Fruit fly (Drosophila melanogaster) whole organism, embryonic: ENCODE measurements around the gene msn.
A peak's percentile ranks its signal among the peaks of the same experiment; 100 is the strongest.

Experiments
- Adf1 ChIP-seq: fragments of 200-800 bp; sonication (Bioruptor generic); IDR thresholded peaks from 2 replicates; pipeline ENCODE4 v1.3.6; 2022; ENCODE audit warnings: missing biosample characterization, missing genetic modification characterization
- C15 ChIP-seq: fragments of 200-800 bp; sonication (Bioruptor generic); IDR thresholded peaks from 3 replicates; pipeline ENCODE4 v1.3.6; 2022; ENCODE audit warnings: missing biosample characterization, missing genetic modification characterization
- CG10267 ChIP-seq: fragments of 200-800 bp; sonication (Bioruptor generic); optimal IDR thresholded peaks from 2 replicates; lab custom pipeline; 2018; ENCODE audit warnings: missing biosample characterization, mild to moderate bottlenecking, missing genetic modification characterization, moderate library complexity
- CG10321 ChIP-seq: fragments of 200-800 bp; sonication (Bioruptor generic); IDR thresholded peaks from 2 replicates; pipeline ENCODE4 v1.3.6; 2022; ENCODE audit warnings: missing biosample characterization, missing genetic modification characterization
- CG10565 ChIP-seq: fragments of 200-800 bp; sonication (Bioruptor generic); optimal IDR thresholded peaks from 3 replicates; lab custom pipeline; 2016; ENCODE audit warnings: missing biosample characterization, mild to moderate bottlenecking, missing genetic modification characterization
- CG11696 ChIP-seq: fragments of 200-800 bp; sonication (Bioruptor generic); IDR thresholded peaks from 2 replicates; pipeline ENCODE4 v1.3.6; 2022; ENCODE audit warnings: missing biosample characterization, missing genetic modification characterization
- CG12071 ChIP-seq: fragments of 200-800 bp; sonication (Bioruptor generic); optimal IDR thresholded peaks from 3 replicates; lab custom pipeline; 2018; ENCODE audit warnings: missing biosample characterization, mild to moderate bottlenecking, missing genetic modification characterization
- CG12659 ChIP-seq: fragments of 200-800 bp; sonication (Bioruptor generic); optimal IDR thresholded peaks from 3 replicates; lab custom pipeline; 2017; ENCODE audit warnings: mild to moderate bottlenecking, missing biosample characterization, missing genetic modification reagents, missing genetic modification characterization
- CG12769 ChIP-seq: fragments of 200-800 bp; sonication (Bioruptor generic); optimal IDR thresholded peaks from 2 replicates; lab custom pipeline; 2019; ENCODE audit warnings: missing biosample characterization, mild to moderate bottlenecking, missing genetic modification characterization, moderate library complexity
- CG12942 ChIP-seq: fragments of 200-800 bp; sonication (Bioruptor generic); optimal IDR thresholded peaks from 3 replicates; lab custom pipeline; 2016; ENCODE audit warnings: missing biosample characterization, missing genetic modification characterization
- CG13775 ChIP-seq: fragments of 200-800 bp; sonication (Bioruptor generic); optimal IDR thresholded peaks from 3 replicates; lab custom pipeline; 2017; ENCODE audit warnings: missing biosample characterization, mild to moderate bottlenecking, missing genetic modification characterization
- CG13894 ChIP-seq: fragments of 200-800 bp; sonication (Bioruptor generic); optimal IDR thresholded peaks from 3 replicates; lab custom pipeline; 2018; ENCODE audit warnings: missing biosample characterization, mild to moderate bottlenecking, missing genetic modification characterization, moderate library complexity
- CG14014 ChIP-seq: fragments of 200-800 bp; sonication (Bioruptor generic); IDR thresholded peaks from 2 replicates; pipeline ENCODE4 v1.3.6; 2022; ENCODE audit warnings: missing biosample characterization, missing genetic modification characterization
- CG14860 ChIP-seq: fragments of 200-800 bp; sonication (Bioruptor generic); IDR thresholded peaks from 3 replicates; pipeline ENCODE4 v1.3.6; 2022; ENCODE audit warnings: missing biosample characterization, missing genetic modification characterization; ENCODE audit not compliant: partially characterized antibody
- CG17359 ChIP-seq: fragments of 200-800 bp; sonication (Bioruptor generic); optimal IDR thresholded peaks from 3 replicates; lab custom pipeline; 2018; ENCODE audit warnings: missing biosample characterization, mild to moderate bottlenecking, missing genetic modification characterization, moderate library complexity
- CG18476 ChIP-seq: fragments of 200-800 bp; sonication (Bioruptor generic); optimal IDR thresholded peaks from 2 replicates; lab custom pipeline; 2016; ENCODE audit warnings: missing biosample characterization, mild to moderate bottlenecking, missing genetic modification characterization
- CG2678 ChIP-seq: fragments of 200-800 bp; sonication (Bioruptor generic); optimal IDR thresholded peaks from 3 replicates; lab custom pipeline; 2019; ENCODE audit warnings: missing biosample characterization, mild to moderate bottlenecking, missing genetic modification characterization, moderate library complexity
- CG31224 ChIP-seq: fragments of 200-800 bp; sonication (Bioruptor generic); IDR thresholded peaks from 2 replicates; pipeline ENCODE4 v1.3.6; 2022; ENCODE audit warnings: missing biosample characterization, missing genetic modification characterization
- CG31441 ChIP-seq: fragments of 200-800 bp; sonication (Bioruptor generic); IDR thresholded peaks from 2 replicates; pipeline ENCODE4 v1.3.6; 2022; ENCODE audit warnings: missing biosample characterization, missing genetic modification characterization
- CG3281 ChIP-seq: fragments of 200-800 bp; sonication (Bioruptor generic); optimal IDR thresholded peaks from 3 replicates; lab custom pipeline; 2017; ENCODE audit warnings: missing biosample characterization, mild to moderate bottlenecking, missing genetic modification characterization
- CG3995 ChIP-seq: fragments of 200-800 bp; sonication (Bioruptor generic); optimal IDR thresholded peaks from 3 replicates; lab custom pipeline; 2016; ENCODE audit warnings: missing biosample characterization, missing genetic modification characterization
- CG4707 ChIP-seq: fragments of 200-800 bp; sonication (Bioruptor generic); optimal IDR thresholded peaks from 2 replicates; lab custom pipeline; 2018; ENCODE audit warnings: missing biosample characterization, mild to moderate bottlenecking, missing genetic modification characterization, moderate library complexity
- CG4730 ChIP-seq: fragments of 200-800 bp; sonication (Bioruptor generic); IDR thresholded peaks from 2 replicates; pipeline ENCODE4 v1.3.6; 2022; ENCODE audit warnings: missing biosample characterization, missing genetic modification characterization
- CG5245 ChIP-seq: fragments of 200-800 bp; sonication (Bioruptor generic); optimal IDR thresholded peaks from 3 replicates; lab custom pipeline; 2016; ENCODE audit warnings: missing biosample characterization, missing genetic modification characterization
- CG5953 ChIP-seq: fragments of 200-800 bp; sonication (Bioruptor generic); IDR thresholded peaks from 2 replicates; pipeline ENCODE4 v1.3.6; 2022; ENCODE audit warnings: missing biosample characterization, missing genetic modification characterization
- CG6254 ChIP-seq: fragments of 200-800 bp; sonication (Bioruptor generic); optimal IDR thresholded peaks from 3 replicates; lab custom pipeline; 2017; ENCODE audit warnings: mild to moderate bottlenecking, missing biosample characterization, missing genetic modification reagents, missing genetic modification characterization
- CG6654 ChIP-seq: fragments of 200-800 bp; sonication (Bioruptor generic); optimal IDR thresholded peaks from 2 replicates; lab custom pipeline; 2017; ENCODE audit warnings: missing biosample characterization, mild to moderate bottlenecking, missing genetic modification characterization
- D19A ChIP-seq: fragments of 200-800 bp; optimal IDR thresholded peaks from 3 replicates; lab custom pipeline; 2019; ENCODE audit warnings: missing biosample characterization, mild to moderate bottlenecking, missing genetic modification characterization, moderate library complexity
- Nf-YC ChIP-seq: fragments of 200-800 bp; optimal IDR thresholded peaks from 3 replicates; lab custom pipeline; 2019; ENCODE audit warnings: missing biosample characterization, mild to moderate bottlenecking, missing genetic modification characterization, moderate library complexity
- Sox100B ChIP-seq: fragments of 200-800 bp; sonication (Bioruptor generic); optimal IDR thresholded peaks from 3 replicates; lab custom pipeline; 2018; ENCODE audit warnings: missing biosample characterization, mild to moderate bottlenecking, missing genetic modification characterization
- Spps ChIP-seq: fragments of 200-800 bp; sonication (Bioruptor generic); optimal IDR thresholded peaks from 2 replicates; lab custom pipeline; 2018; ENCODE audit warnings: missing biosample characterization, mild to moderate bottlenecking, missing genetic modification characterization
- ase ChIP-seq: fragments of 200-800 bp; sonication (Bioruptor generic); IDR thresholded peaks from 3 replicates; pipeline ENCODE4 v1.3.6; 2022; ENCODE audit warnings: missing biosample characterization, missing genetic modification characterization
- bbx ChIP-seq: fragments of 200-800 bp; sonication (Bioruptor generic); IDR thresholded peaks from 2 replicates; pipeline ENCODE4 v1.3.6; 2022; ENCODE audit warnings: missing biosample characterization, missing genetic modification characterization; ENCODE audit not compliant: partially characterized antibody
- hb ChIP-seq: fragments of 200-800 bp; sonication (Bioruptor generic); IDR thresholded peaks from 3 replicates; pipeline ENCODE4 v1.3.6; 2022; ENCODE audit warnings: missing biosample characterization, missing genetic modification characterization; ENCODE audit not compliant: partially characterized antibody
- jing ChIP-seq: fragments of 200-800 bp; sonication (Bioruptor generic); optimal IDR thresholded peaks from 2 replicates; lab custom pipeline; 2018; ENCODE audit warnings: missing biosample characterization, mild to moderate bottlenecking, missing genetic modification characterization
- lilli ChIP-seq: fragments of 200-800 bp; sonication (Bioruptor generic); optimal IDR thresholded peaks from 3 replicates; lab custom pipeline; 2016; ENCODE audit warnings: missing biosample characterization, missing genetic modification characterization
- maf-S ChIP-seq: fragments of 200-800 bp; sonication (Bioruptor generic); optimal IDR thresholded peaks from 2 replicates; lab custom pipeline; 2016; ENCODE audit warnings: missing biosample characterization, missing genetic modification characterization
- mld ChIP-seq: fragments of 200-800 bp; sonication (Bioruptor generic); IDR thresholded peaks from 3 replicates; pipeline ENCODE4 v1.3.6; 2022; ENCODE audit warnings: missing biosample characterization, missing genetic modification characterization; ENCODE audit not compliant: partially characterized antibody
- nerfin-2 ChIP-seq: fragments of 200-800 bp; sonication (Bioruptor generic); IDR thresholded peaks from 2 replicates; pipeline ENCODE4 v1.3.6; 2022; ENCODE audit warnings: missing biosample characterization, missing genetic modification characterization; ENCODE audit not compliant: partially characterized antibody
- pan ChIP-seq, 4 experiments: fragments of >200 bp in 3 of 4; fragments of 200-800 bp in 1 of 4; sonication (Bioruptor generic) in 1 of 4; optimal IDR thresholded peaks in 3 of 4; IDR thresholded peaks in 1 of 4; 2 replicates each; pipeline versions ENCODE4 v1.3.6 to Lab custom; 2017 to 2022; ENCODE audit warnings: missing biosample characterization in 2 of 4, missing genetic modification characterization in 2 of 4, mixed read lengths in 1 of 4
- phol ChIP-seq: fragments of 200-800 bp; sonication (Bioruptor generic); optimal IDR thresholded peaks from 3 replicates; lab custom pipeline; 2018; ENCODE audit warnings: missing biosample characterization, mild to moderate bottlenecking, missing genetic modification characterization, moderate library complexity
- pros ChIP-seq: fragments of 200-800 bp; sonication (Bioruptor generic); optimal IDR thresholded peaks from 3 replicates; lab custom pipeline; 2019; ENCODE audit warnings: missing biosample characterization, mild to moderate bottlenecking, missing genetic modification characterization, moderate library complexity
- rib ChIP-seq: fragments of 200-800 bp; sonication (Bioruptor generic); IDR thresholded peaks from 2 replicates; pipeline ENCODE4 v1.3.6; 2022; ENCODE audit warnings: missing biosample characterization, missing genetic modification characterization
- ssp ChIP-seq: fragments of 200-800 bp; sonication (Bioruptor generic); IDR thresholded peaks from 2 replicates; pipeline ENCODE4 v1.3.6; 2022; ENCODE audit warnings: missing biosample characterization, missing genetic modification characterization
- ttk ChIP-seq: fragments of 200-800 bp; sonication (Bioruptor generic); IDR thresholded peaks from 2 replicates; pipeline ENCODE4 v2.1.2; 2022; ENCODE audit warnings: missing biosample characterization, missing genetic modification characterization
- unc-4 ChIP-seq: fragments of 200-800 bp; sonication (Bioruptor generic); IDR thresholded peaks from 2 replicates; pipeline ENCODE4 v1.3.6; 2022; ENCODE audit warnings: missing biosample characterization, missing genetic modification characterization; ENCODE audit not compliant: partially characterized antibody
- vnd ChIP-seq: fragments of 200-800 bp; sonication (Bioruptor generic); IDR thresholded peaks from 3 replicates; pipeline ENCODE4 v1.3.6; 2022; ENCODE audit warnings: missing biosample characterization, missing genetic modification characterization; ENCODE audit not compliant: partially characterized antibody

Gene msn

DNA sequence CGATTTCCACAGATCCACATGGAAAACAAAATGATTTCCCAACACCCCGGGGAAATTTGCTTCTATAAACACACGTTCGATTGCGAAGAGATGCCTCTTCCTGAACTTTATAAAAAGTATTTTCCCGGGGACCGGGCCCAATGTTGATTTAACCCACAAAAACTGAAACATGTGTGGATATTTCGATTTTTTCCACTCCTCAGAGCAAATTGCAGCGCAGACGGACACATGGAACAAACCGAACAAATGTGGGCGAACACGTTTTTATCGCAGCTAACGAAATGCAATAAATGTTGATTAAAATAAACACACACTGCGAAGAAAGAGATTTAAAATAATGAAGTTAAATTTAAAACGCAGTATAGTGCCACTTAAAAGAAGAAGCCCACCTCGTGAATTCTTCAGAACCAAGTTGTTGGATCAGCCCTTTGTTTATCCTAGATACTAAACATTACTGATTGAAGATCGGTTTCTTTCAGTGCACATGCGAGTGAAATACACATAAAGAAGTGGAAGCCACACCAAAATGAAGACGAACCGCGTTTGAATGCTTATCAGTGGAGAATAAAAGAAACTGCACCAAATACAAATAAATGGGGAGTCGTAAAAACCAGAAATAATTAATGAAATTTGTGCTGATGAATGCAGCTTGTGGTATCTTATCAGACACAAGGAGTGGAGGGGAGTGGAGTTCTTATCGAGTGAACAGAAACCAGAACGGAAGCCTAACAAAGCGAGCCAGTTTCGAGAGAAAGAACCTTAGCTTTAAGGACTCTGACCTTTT is 3.4 kb downstream of the msn start (continued):
- no peak for TF ChIP-seq CG3995 (GFP tag; lab: Kevin White, UChicago)
- TF ChIP-seq CG18476 (GFP tag; lab: Kevin White, UChicago): peak; percentile 67
- TF ChIP-seq ssp: peak; percentile 64; the same call in 1 of the 2 replicates
- TF ChIP-seq Spps (tag; lab: Kevin White, UChicago): peak; percentile 75
- no peak for TF ChIP-seq rib (GFP tag; lab: Robert Waterston, UW)
- peak; percentile 73 for TF ChIP-seq jing (GFP tag; lab: Kevin White, UChicago)
- peak; percentile 75 for TF ChIP-seq CG4707 (GFP tag; lab: Kevin White, UChicago)
- peak; percentile 68 for TF ChIP-seq CG11696
- peak; percentile 63 for TF ChIP-seq lilli (GFP tag; lab: Kevin White, UChicago)
- peak; percentile 24 for TF ChIP-seq Nf-YC (tag; lab: Kevin White, UChicago)
- TF ChIP-seq unc-4 (GFP tag; lab: Robert Waterston, UW): no peak
- peak; percentile 90 for TF ChIP-seq phol
- no peak for TF ChIP-seq CG14860 (GFP tag; lab: Robert Waterston, UW)
- 0 out of 2 replicates have a peak, but pooled peaks have one; percentile 30 for TF ChIP-seq CG31224 (GFP tag; lab: Robert Waterston, UW)
- TF ChIP-seq CG13775 (GFP tag; lab: Kevin White, UChicago): peak; percentile 60
- peak; percentile 66 for TF ChIP-seq CG12659 (GFP tag; lab: Kevin White, UChicago)
- TF ChIP-seq D19A (tag; lab: Kevin White, UChicago): peak; percentile 87
- TF ChIP-seq CG12942 (GFP tag; lab: Kevin White, UChicago): peak; percentile 71
- TF ChIP-seq Adf1 (GFP tag; lab: Robert Waterston, UW): no peak
- TF ChIP-seq bbx (GFP tag; lab: Robert Waterston, UW): no peak
- no peak for TF ChIP-seq CG10321 (GFP tag; lab: Robert Waterston, UW)
- peak; percentile 76 for TF ChIP-seq CG4730
- TF ChIP-seq CG10565 (GFP tag; lab: Kevin White, UChicago): peak; percentile 15
- TF ChIP-seq CG12769 (tag; lab: Kevin White, UChicago): peak; percentile 43
- TF ChIP-seq CG13894: no peak
- TF ChIP-seq CG6254: peak; percentile 87
- TF ChIP-seq CG5245: peak; percentile 84
- no peak for TF ChIP-seq pan (optimal IDR thresholded peaks at IDR 0.05; lab: Kevin White, UChicago)
- peak in 1 of 2 experiments; percentile 91 for TF ChIP-seq pan (GFP tag; optimal IDR thresholded peaks at IDR 0.05 in 1 of 2, IDR thresholded peaks at IDR 0.05 in 1 of 2)
- TF ChIP-seq CG5953 (GFP tag; lab: Robert Waterston, UW): peak; percentile 90
- TF ChIP-seq hb (GFP tag; lab: Robert Waterston, UW): no peak
- peak; percentile 78 for TF ChIP-seq CG10267 (tag; lab: Kevin White, UChicago)
- TF ChIP-seq Sox100B (GFP tag; lab: Kevin White, UChicago): peak; percentile 83
- TF ChIP-seq mld (GFP tag; lab: Robert Waterston, UW): no peak
- TF ChIP-seq CG31441 (GFP tag; lab: Robert Waterston, UW): peak; percentile 90
- no peak for TF ChIP-seq nerfin-2
- TF ChIP-seq C15 (GFP tag; lab: Robert Waterston, UW): peak; percentile 60; the same call in 1 of the 3 replicates
- peak; percentile 37 for TF ChIP-seq CG3281 (GFP tag; lab: Kevin White, UChicago)
- peak; percentile 71; the same call in 1 of the 2 replicates for TF ChIP-seq CG14014 (GFP tag; lab: Robert Waterston, UW)
- TF ChIP-seq CG2678 (tag; lab: Kevin White, UChicago): peak; percentile 86
- TF ChIP-seq CG6654 (GFP tag; lab: Kevin White, UChicago): peak; percentile 65
- TF ChIP-seq vnd: no peak
- peak; percentile 93 for TF ChIP-seq CG17359 (tag; lab: Kevin White, UChicago)
- peak; percentile 84 for TF ChIP-seq ttk (GFP tag; lab: Robert Waterston, UW)
- peak; percentile 46 for TF ChIP-seq maf-S (GFP tag; lab: Kevin White, UChicago)
- TF ChIP-seq CG12071 (GFP tag; lab: Kevin White, UChicago): peak; percentile 77
- no peak for TF ChIP-seq pros
- TF ChIP-seq ase (GFP tag; lab: Robert Waterston, UW): peak; percentile 86
